Worm (Caenorhabditis elegans) whole organism, midembryonic: Measurements from ENCODE around the gene Y46H3C.5.

Experiments used
- T22C8.4 ChIP-seq: fragments of 200-800 bp; sonication (Bioruptor generic); IDR thresholded peaks from 2 replicates; pipeline ENCODE4 v1.3.6; 2022; ENCODE audit warnings: missing genetic modification characterization, missing compliant biosample characterization
- klf-2 ChIP-seq: fragments of 200-800 bp; sonication (Bioruptor generic); conservative IDR thresholded peaks from 2 replicates; pipeline ENCODE4 v1.3.6; 2022; ENCODE audit warnings: missing genetic modification reagents, missing genetic modification characterization, missing compliant biosample characterization
- med-1 ChIP-seq: sonication (generic microtip); optimal IDR thresholded peaks from 2 replicates; lab custom pipeline; 2017; ENCODE audit warnings: missing genetic modification characterization, mild to moderate bottlenecking, missing compliant biosample characterization, antibody characterized with exemption, missing genetic modification reagents; ENCODE audit not compliant: insufficient read depth
- ref-1 ChIP-seq: fragments of 200-800 bp; sonication (Bioruptor generic); conservative IDR thresholded peaks from 2 replicates; pipeline ENCODE4 v1.3.6; 2022; ENCODE audit warnings: missing genetic modification reagents, missing genetic modification characterization, missing compliant biosample characterization
- tab-1 ChIP-seq: fragments of 200-800 bp; sonication (Bioruptor generic); IDR thresholded peaks from 2 replicates; pipeline ENCODE4 v1.3.6; 2022; ENCODE audit warnings: missing genetic modification characterization, missing compliant biosample characterization
- ztf-23 ChIP-seq: fragments of 200-800 bp; sonication (Bioruptor generic); IDR thresholded peaks from 2 replicates; pipeline ENCODE4 v1.3.6; 2022; ENCODE audit warnings: missing genetic modification reagents, missing genetic modification characterization, missing compliant biosample characterization
- ztf-29 ChIP-seq: fragments of 200-800 bp; sonication (Bioruptor generic); IDR thresholded peaks from 2 replicates; pipeline ENCODE4 v1.3.6; 2022; ENCODE audit warnings: missing genetic modification reagents, missing genetic modification characterization, missing compliant biosample characterization

Y46H3C.5 gene

ce11 chrV:1642768-1643167, 49.5 kb downstream of the Y46H3C.5 start:
- TF ChIP-seq ztf-29 (GFP tag; lab: Robert Waterston, UW) (no peak), T22C8.4 (GFP tag; lab: Robert Waterston, UW) (no peak), ref-1 (GFP tag; lab: Robert Waterston, UW) (no peak), med-1 (GFP tag; lab: Kevin White, UChicago) (no peak)

ce11 chrV:1642199-1642598, 50.1 kb downstream of the Y46H3C.5 start, which contains the start of gene Y46H3D.1:
Gene Y46H3D.1 (plus strand): TSS chrV:1642499.
- TF ChIP-seq klf-2 (GFP tag; lab: Robert Waterston, UW), result no peak
- TF ChIP-seq ztf-23 (GFP tag; lab: Robert Waterston, UW), result no peak
- TF ChIP-seq tab-1 (GFP tag; lab: Robert Waterston, UW), result no peak
- TF ChIP-seq med-1 (GFP tag; lab: Kevin White, UChicago), result no peak
- no peak for TF ChIP-seq T22C8.4 (GFP tag; lab: Robert Waterston, UW)
